Worm (Caenorhabditis elegans) whole organism, late embryonic: ENCODE measurements around the gene rgs-4.

Experiments used
- C08G9.2 ChIP-seq: sonication (generic microtip); optimal IDR thresholded peaks from 2 replicates; lab custom pipeline; 2016; ENCODE audit warnings: mild to moderate bottlenecking, missing genetic modification characterization, moderate library complexity, missing compliant biosample characterization
- F13H6.1 ChIP-seq: sonication (generic microtip); optimal IDR thresholded peaks from 2 replicates; lab custom pipeline; 2016; ENCODE audit warnings: missing genetic modification characterization, missing compliant biosample characterization
- K02D7.2 ChIP-seq: sonication (generic microtip); optimal IDR thresholded peaks from 2 replicates; lab custom pipeline; 2017; ENCODE audit warnings: mild to moderate bottlenecking, missing genetic modification characterization, missing compliant biosample characterization
- K09A11.1 ChIP-seq: sonication (generic microtip); optimal IDR thresholded peaks from 2 replicates; lab custom pipeline; 2017; ENCODE audit warnings: antibody characterized with exemption, mild to moderate bottlenecking, missing genetic modification characterization, missing compliant biosample characterization; ENCODE audit not compliant: insufficient read depth
- T23F11.4 ChIP-seq: fragments of 200-800 bp; sonication (Bioruptor generic); optimal IDR thresholded peaks from 2 replicates; lab custom pipeline; 2018; ENCODE audit warnings: mild to moderate bottlenecking, missing genetic modification characterization, missing compliant biosample characterization
- ceh-14 ChIP-seq: sonication (generic microtip); optimal IDR thresholded peaks from 2 replicates; lab custom pipeline; 2016; ENCODE audit warnings: missing genotype, missing genetic modification characterization, missing compliant biosample characterization
- ceh-18 ChIP-seq: sonication (generic microtip); optimal IDR thresholded peaks from 2 replicates; lab custom pipeline; 2016; ENCODE audit warnings: missing genetic modification characterization, missing compliant biosample characterization
- ceh-22 ChIP-seq: sonication (generic microtip); optimal IDR thresholded peaks from 2 replicates; lab custom pipeline; 2017; ENCODE audit warnings: missing biosample characterization, missing genetic modification characterization
- ceh-24 ChIP-seq: sonication (generic microtip); optimal IDR thresholded peaks from 2 replicates; lab custom pipeline; 2016; ENCODE audit warnings: mild to moderate bottlenecking, missing genetic modification characterization, missing compliant biosample characterization
- ceh-30 ChIP-seq: fragments of 150-350 bp; optimal IDR thresholded peaks from 2 replicates; lab custom pipeline; 2014; ENCODE audit warnings: missing biosample characterization, missing genetic modification characterization
- ceh-31 ChIP-seq: sonication (generic microtip); optimal IDR thresholded peaks from 2 replicates; lab custom pipeline; 2016; ENCODE audit warnings: missing genetic modification characterization, missing compliant biosample characterization
- ceh-34 ChIP-seq: sonication (generic microtip); optimal IDR thresholded peaks from 2 replicates; lab custom pipeline; 2016; ENCODE audit warnings: mild to moderate bottlenecking, missing genetic modification characterization, missing compliant biosample characterization
- ceh-6 ChIP-seq: fragments of 200-800 bp; sonication (Bioruptor generic); optimal IDR thresholded peaks from 2 replicates; lab custom pipeline; 2018; ENCODE audit warnings: mild to moderate bottlenecking, missing genetic modification characterization, missing compliant biosample characterization
- ceh-9 ChIP-seq: sonication (generic microtip); optimal IDR thresholded peaks from 2 replicates; lab custom pipeline; 2016; ENCODE audit warnings: mild to moderate bottlenecking, missing genetic modification characterization, inconsistent platforms, missing compliant biosample characterization
- dve-1 ChIP-seq: sonication (generic microtip); optimal IDR thresholded peaks from 2 replicates; lab custom pipeline; 2017; ENCODE audit warnings: antibody characterized with exemption, mild to moderate bottlenecking, missing genetic modification characterization, missing compliant biosample characterization
- elt-4 ChIP-seq: sonication (generic microtip); optimal IDR thresholded peaks from 2 replicates; lab custom pipeline; 2016; ENCODE audit warnings: missing genetic modification characterization, missing compliant biosample characterization
- ets-4 ChIP-seq: sonication (generic microtip); optimal IDR thresholded peaks from 2 replicates; lab custom pipeline; 2016; ENCODE audit warnings: missing genetic modification characterization, missing compliant biosample characterization
- eyg-1 ChIP-seq: sonication (generic microtip); optimal IDR thresholded peaks from 2 replicates; lab custom pipeline; 2016; ENCODE audit warnings: missing genotype, missing genetic modification characterization, missing compliant biosample characterization
- fax-1 ChIP-seq: sonication (generic microtip); optimal IDR thresholded peaks from 2 replicates; lab custom pipeline; 2016; ENCODE audit warnings: missing genotype, missing genetic modification characterization, missing compliant biosample characterization
- fkh-6 ChIP-seq: sonication (generic microtip); optimal IDR thresholded peaks from 2 replicates; lab custom pipeline; 2016; ENCODE audit warnings: missing genetic modification characterization, missing compliant biosample characterization
- gmeb-2 ChIP-seq: sonication (generic microtip); optimal IDR thresholded peaks from 2 replicates; lab custom pipeline; 2016; ENCODE audit warnings: missing genetic modification characterization, inconsistent platforms, missing compliant biosample characterization
- hlh-6 ChIP-seq: sonication (generic microtip); optimal IDR thresholded peaks from 2 replicates; lab custom pipeline; 2016; ENCODE audit warnings: missing genotype, missing genetic modification characterization, missing compliant biosample characterization
- lim-6 ChIP-seq: sonication (generic microtip); optimal IDR thresholded peaks from 2 replicates; lab custom pipeline; 2016; ENCODE audit warnings: missing genetic modification characterization, missing compliant biosample characterization
- mec-3 ChIP-seq: sonication (generic microtip); optimal IDR thresholded peaks from 2 replicates; lab custom pipeline; 2016; ENCODE audit warnings: borderline replicate concordance, missing genetic modification characterization, missing compliant biosample characterization
- nfya-1 ChIP-seq: sonication (generic microtip); optimal IDR thresholded peaks from 2 replicates; lab custom pipeline; 2017; ENCODE audit warnings: missing genetic modification characterization, mild to moderate bottlenecking, missing compliant biosample characterization, antibody characterized with exemption, moderate library complexity
- nhr-11 ChIP-seq: fragments of 150-350 bp; optimal IDR thresholded peaks from 2 replicates; lab custom pipeline; 2014; ENCODE audit warnings: missing biosample characterization, missing genetic modification characterization
- nhr-232 ChIP-seq: sonication (generic microtip); optimal IDR thresholded peaks from 2 replicates; lab custom pipeline; 2016; ENCODE audit warnings: missing genetic modification characterization, missing compliant biosample characterization
- npax-4 ChIP-seq: sonication (generic microtip); optimal IDR thresholded peaks from 2 replicates; lab custom pipeline; 2016; ENCODE audit warnings: missing genetic modification characterization, missing compliant biosample characterization
- pag-3 ChIP-seq: sonication (generic microtip); optimal IDR thresholded peaks from 2 replicates; lab custom pipeline; 2016; ENCODE audit warnings: missing compliant biosample characterization, missing genetic modification characterization, borderline replicate concordance
- pat-9 ChIP-seq: fragments of 200-800 bp; sonication (Bioruptor generic); optimal IDR thresholded peaks from 2 replicates; lab custom pipeline; 2018; ENCODE audit warnings: mild to moderate bottlenecking, missing genetic modification characterization, moderate library complexity, missing compliant biosample characterization
- pax-1 ChIP-seq: fragments of 150-350 bp; optimal IDR thresholded peaks from 2 replicates; lab custom pipeline; 2014; ENCODE audit warnings: missing biosample characterization, missing genetic modification characterization
- pha-2 ChIP-seq: sonication (generic microtip); optimal IDR thresholded peaks from 2 replicates; lab custom pipeline; 2017; ENCODE audit warnings: mild to moderate bottlenecking, missing genetic modification characterization, missing compliant biosample characterization
- pqm-1 ChIP-seq: sonication (generic microtip); optimal IDR thresholded peaks from 2 replicates; lab custom pipeline; 2016; ENCODE audit warnings: missing genetic modification characterization, missing compliant biosample characterization
- rnt-1 ChIP-seq: sonication (generic microtip); optimal IDR thresholded peaks from 2 replicates; lab custom pipeline; 2016; ENCODE audit warnings: missing genetic modification characterization, missing compliant biosample characterization
- sox-4 ChIP-seq: sonication (generic microtip); optimal IDR thresholded peaks from 2 replicates; lab custom pipeline; 2017; ENCODE audit warnings: mild to moderate bottlenecking, missing genetic modification characterization, inconsistent platforms, missing compliant biosample characterization
- syd-9 ChIP-seq: sonication (generic microtip); optimal IDR thresholded peaks from 2 replicates; lab custom pipeline; 2016; ENCODE audit warnings: mild to moderate bottlenecking, missing genetic modification characterization, moderate library complexity, missing compliant biosample characterization
- tbx-7 ChIP-seq: sonication (generic microtip); optimal IDR thresholded peaks from 2 replicates; lab custom pipeline; 2016; ENCODE audit warnings: missing genotype, missing genetic modification characterization, missing compliant biosample characterization
- unc-42 ChIP-seq: sonication (generic microtip); optimal IDR thresholded peaks from 2 replicates; lab custom pipeline; 2016; ENCODE audit warnings: missing genotype, missing genetic modification characterization, missing compliant biosample characterization
- zip-5 ChIP-seq: sonication (generic microtip); optimal IDR thresholded peaks from 2 replicates; lab custom pipeline; 2016; ENCODE audit warnings: missing genetic modification characterization, missing compliant biosample characterization

rgs-4 gene

ce11 chrII:12659676-12660371, 5.3 kb downstream of the rgs-4 start (continued):
- TF ChIP-seq fkh-6 (tag; lab: Kevin White, UChicago), result no peak
- TF ChIP-seq ceh-18, result peak; percentile 73
- TF ChIP-seq K09A11.1, result no peak
- TF ChIP-seq elt-4 (tag; lab: Kevin White, UChicago), result no peak
- no peak for TF ChIP-seq ets-4 (tag; lab: Kevin White, UChicago)
- peak; percentile 47 for TF ChIP-seq unc-42 (tag; lab: Kevin White, UChicago)
- TF ChIP-seq nhr-232 (tag; lab: Kevin White, UChicago), result no peak
- peak; percentile 24 for TF ChIP-seq rnt-1 (tag; lab: Kevin White, UChicago)
- TF ChIP-seq pqm-1 (tag; lab: Kevin White, UChicago), result no peak
- TF ChIP-seq ceh-31 (tag; lab: Kevin White, UChicago), result peak; percentile 36
- TF ChIP-seq pax-1, result no peak
- no peak for TF ChIP-seq ceh-9 (tag; lab: Kevin White, UChicago)
- TF ChIP-seq K02D7.2 (tag; lab: Kevin White, UChicago), result no peak
- no peak for TF ChIP-seq nfya-1 (tag; lab: Kevin White, UChicago)
- no peak for TF ChIP-seq nhr-11 (tag; lab: Kevin White, UChicago)
- TF ChIP-seq pat-9 (tag; lab: Kevin White, UChicago), result no peak
- no peak for TF ChIP-seq ceh-34 (tag; lab: Kevin White, UChicago)
- no peak for TF ChIP-seq lim-6 (tag; lab: Kevin White, UChicago)
- no peak for TF ChIP-seq gmeb-2 (tag; lab: Kevin White, UChicago)
- no peak for TF ChIP-seq ceh-22 (tag; lab: Kevin White, UChicago)
- TF ChIP-seq dve-1, result peak; percentile 81
- TF ChIP-seq, all 69 proteins: peak for 6

DNA sequence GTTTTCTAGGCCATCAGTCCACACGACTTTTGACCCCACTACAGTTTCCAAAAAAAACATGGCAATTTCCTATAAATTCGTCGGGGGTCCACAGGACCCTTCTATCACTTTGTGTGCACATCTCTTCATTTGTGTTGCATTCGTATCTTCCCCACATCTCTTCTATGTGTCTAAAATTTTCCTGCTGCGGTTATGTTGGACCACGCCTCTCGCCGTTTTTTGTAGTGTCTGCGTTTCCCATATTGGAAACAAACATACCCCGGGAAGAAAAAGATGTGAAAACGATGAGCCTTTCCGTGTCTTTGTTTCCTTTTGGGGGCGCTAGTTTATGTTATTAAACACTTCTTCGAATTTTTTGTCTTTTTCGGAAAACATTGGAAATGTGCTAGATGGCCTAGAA, 7.4 kb downstream of the rgs-4 start:
- TF ChIP-seq ceh-31 (tag; lab: Kevin White, UChicago) (peak; percentile 30), ceh-6 (no peak), T23F11.4 (GFP tag; lab: Kevin White, UChicago) (no peak), ets-4 (tag; lab: Kevin White, UChicago) (no peak)

DNA sequence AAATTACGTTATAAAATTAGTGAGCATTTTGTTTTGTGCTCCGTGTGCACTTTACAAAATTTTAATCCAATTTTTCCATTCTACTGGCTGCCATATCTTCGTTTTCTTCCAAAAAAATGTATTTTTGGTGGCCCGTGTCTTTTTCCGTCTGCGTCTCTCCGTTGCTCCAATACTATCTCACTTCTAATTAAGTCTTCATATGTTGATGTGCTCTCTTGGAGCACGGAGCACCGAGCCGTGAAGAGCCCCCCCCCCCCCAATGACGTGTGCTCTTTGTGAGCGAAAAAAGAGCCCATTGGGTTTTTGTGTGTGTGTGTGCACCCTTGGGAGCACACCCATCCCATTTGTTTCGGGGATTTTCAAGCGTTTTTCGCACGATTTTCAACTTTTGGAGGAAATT, 10.5 kb downstream of the rgs-4 start:
- peak; percentile 43 for TF ChIP-seq unc-42 (tag; lab: Kevin White, UChicago)
- no peak for TF ChIP-seq eyg-1 (tag; lab: Kevin White, UChicago)
- no peak for TF ChIP-seq hlh-6 (tag; lab: Kevin White, UChicago)
- TF ChIP-seq ceh-24 (tag; lab: Kevin White, UChicago), result no peak
- no peak for TF ChIP-seq fax-1
- TF ChIP-seq sox-4 (tag; lab: Kevin White, UChicago), result no peak
- TF ChIP-seq elt-4 (tag; lab: Kevin White, UChicago), result no peak
- no peak for TF ChIP-seq syd-9 (tag; lab: Kevin White, UChicago)
- TF ChIP-seq ceh-18, result no peak
- peak; percentile 35 for TF ChIP-seq ceh-31 (tag; lab: Kevin White, UChicago)
- TF ChIP-seq nfya-1 (tag; lab: Kevin White, UChicago), result no peak
- peak; percentile 64 for TF ChIP-seq ceh-14 (tag; lab: Kevin White, UChicago)
- TF ChIP-seq pha-2, result no peak
- TF ChIP-seq mec-3 (tag; lab: Kevin White, UChicago), result no peak
- no peak for TF ChIP-seq pax-1

ce11 chrII:12666042-12666441, 11.5 kb downstream of the rgs-4 start:
- TF ChIP-seq pat-9 (tag; lab: Kevin White, UChicago), result no peak

- TF ChIP-seq C08G9.2 (tag; lab: Kevin White, UChicago), result no peak
- TF ChIP-seq tbx-7, result no peak
- no peak for TF ChIP-seq K09A11.1
- no peak for TF ChIP-seq K02D7.2 (tag; lab: Kevin White, UChicago)
- no peak for TF ChIP-seq pag-3 (tag; lab: Kevin White, UChicago)
- TF ChIP-seq zip-5 (tag; lab: Kevin White, UChicago), result no peak
- TF ChIP-seq npax-4, result no peak
- TF ChIP-seq F13H6.1 (tag; lab: Kevin White, UChicago), result no peak
- TF ChIP-seq nhr-232 (tag; lab: Kevin White, UChicago), result no peak
- no peak for TF ChIP-seq ceh-24 (tag; lab: Kevin White, UChicago)
- no peak for TF ChIP-seq ceh-30 (tag; lab: Kevin White, UChicago)
- TF ChIP-seq elt-4 (tag; lab: Kevin White, UChicago), result no peak
- TF ChIP-seq, all 69 proteins: peak for 0
Observed at ce11 chrII:12668148-12668547, 13.6 kb downstream of the rgs-4 start.
